Worm (Caenorhabditis elegans) whole organism, L3 larva: ENCODE data around the gene cutl-5.

ENCODE experiments used
- ceh-28 ChIP-seq: fragments of 150-350 bp; optimal IDR thresholded peaks from 2 replicates; lab custom pipeline; 2014; ENCODE audit warnings: missing biosample characterization, missing genetic modification reagents, missing genetic modification characterization
- ceh-82 ChIP-seq: fragments of 150-350 bp; optimal IDR thresholded peaks from 2 replicates; lab custom pipeline; 2014; ENCODE audit warnings: missing biosample characterization, missing genetic modification characterization
- ceh-9 ChIP-seq: sonication (generic microtip); optimal IDR thresholded peaks from 2 replicates; lab custom pipeline; 2018; ENCODE audit warnings: missing biosample characterization, missing genetic modification characterization
- nhr-25 ChIP-seq: sonication (generic microtip); optimal IDR thresholded peaks from 2 replicates; lab custom pipeline; 2017; ENCODE audit warnings: missing biosample characterization, missing genetic modification characterization
- nhr-28 ChIP-seq: fragments of 150-350 bp; optimal IDR thresholded peaks from 2 replicates; lab custom pipeline; 2014; ENCODE audit warnings: missing biosample characterization, missing genetic modification characterization
- nhr-67 ChIP-seq: fragments of 150-350 bp; optimal IDR thresholded peaks from 2 replicates; lab custom pipeline; 2014; ENCODE audit warnings: missing biosample characterization, missing genetic modification characterization
- nhr-77 ChIP-seq: fragments of 150-350 bp; optimal IDR thresholded peaks from 2 replicates; lab custom pipeline; 2014; ENCODE audit warnings: missing biosample characterization, missing genetic modification characterization
- pha-4 ChIP-seq: fragments of 150-350 bp; optimal IDR thresholded peaks from 2 replicates; lab custom pipeline; 2014; ENCODE audit warnings: missing biosample characterization, missing genetic modification reagents, missing genetic modification characterization
- skn-1 ChIP-seq: fragments of 150-350 bp; optimal IDR thresholded peaks from 2 replicates; lab custom pipeline; 2014; ENCODE audit warnings: missing biosample characterization, missing genetic modification characterization
- zag-1 ChIP-seq: fragments of 150-350 bp; optimal IDR thresholded peaks from 2 replicates; lab custom pipeline; 2014; ENCODE audit warnings: missing biosample characterization, missing genetic modification characterization

DNA sequence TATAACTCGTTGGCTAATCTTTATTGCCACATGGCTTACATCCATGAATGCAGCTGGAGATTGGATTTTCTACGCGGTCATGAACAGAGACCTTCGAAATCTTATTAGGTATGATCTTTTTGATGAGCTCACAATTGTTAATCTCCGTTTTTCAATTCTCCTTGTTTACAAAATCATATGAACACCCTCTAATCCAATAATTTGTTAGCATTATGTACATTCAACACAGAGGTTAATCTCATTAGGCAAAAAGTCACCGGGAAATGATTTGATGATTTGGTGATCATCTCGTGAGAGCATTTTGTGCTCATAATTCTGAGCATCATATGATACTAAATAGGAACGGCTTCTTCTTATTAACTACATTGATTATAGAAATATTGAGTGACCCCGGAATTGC is 30.5 kb upstream of the cutl-5 start:
- TF ChIP-seq skn-1 (tag; lab: Kevin White, UChicago) (no peak), nhr-67 (tag; lab: Kevin White, UChicago) (no peak), ceh-82 (no peak), nhr-28 (no peak), pha-4 (tag; lab: Kevin White, UChicago) (no peak), nhr-25 (tag; lab: Kevin White, UChicago) (no peak), ceh-9 (tag; lab: Kevin White, UChicago) (no peak), nhr-77 (tag; lab: Kevin White, UChicago) (no peak), ceh-28 (no peak), zag-1 (tag; lab: Kevin White, UChicago) (no peak)
